Worm (Caenorhabditis elegans) whole organism, young adult: ENCODE results near the gene idpb-4.

Experiments used
- B0019.2 ChIP-seq: fragments of 200-800 bp; sonication (Bioruptor generic); conservative IDR thresholded peaks from 2 replicates; pipeline ENCODE4 v1.3.6; 2022; ENCODE audit warnings: missing genetic modification reagents, missing genetic modification characterization, missing compliant biosample characterization
- B0261.1 ChIP-seq: sonication (generic microtip); optimal IDR thresholded peaks from 2 replicates; lab custom pipeline; 2016; ENCODE audit warnings: mild to moderate bottlenecking, missing genetic modification characterization, moderate library complexity, missing compliant biosample characterization
- B0336.3 ChIP-seq: fragments of 200-800 bp; sonication (Bioruptor generic); IDR thresholded peaks from 2 replicates; pipeline ENCODE4 v1.3.6; 2022; ENCODE audit warnings: missing genetic modification characterization, missing compliant biosample characterization
- C06A6.2 ChIP-seq: fragments of 200-800 bp; sonication (Bioruptor generic); conservative IDR thresholded peaks from 2 replicates; pipeline ENCODE4 v1.3.6; 2022; ENCODE audit warnings: missing genetic modification characterization, missing compliant biosample characterization
- F22D6.2 ChIP-seq: sonication (generic microtip); optimal IDR thresholded peaks from 2 replicates; lab custom pipeline; 2016; ENCODE audit warnings: mild to moderate bottlenecking, missing genetic modification characterization, missing compliant biosample characterization
- K11D2.4 ChIP-seq: fragments of 200-800 bp; sonication (Bioruptor generic); IDR thresholded peaks from 2 replicates; pipeline ENCODE4 v1.3.6; 2022; ENCODE audit warnings: missing genetic modification reagents, missing genetic modification characterization, missing compliant biosample characterization
- Y53F4B.3 ChIP-seq: fragments of 200-800 bp; sonication (Bioruptor generic); IDR thresholded peaks from 2 replicates; pipeline ENCODE4 v1.3.6; 2022; ENCODE audit warnings: missing genetic modification reagents, missing genetic modification characterization, missing compliant biosample characterization
- Y53G8AR.9 ChIP-seq: fragments of 200-800 bp; sonication (Bioruptor generic); conservative IDR thresholded peaks from 2 replicates; pipeline ENCODE4 v1.3.6; 2022; ENCODE audit warnings: missing genetic modification reagents, missing genetic modification characterization, missing compliant biosample characterization
- Y79H2A.3 ChIP-seq: fragments of 200-800 bp; sonication (Bioruptor generic); conservative IDR thresholded peaks from 2 replicates; pipeline ENCODE4 v1.3.6; 2022; ENCODE audit warnings: missing genetic modification reagents, missing genetic modification characterization, missing compliant biosample characterization
- ZK185.1 ChIP-seq: sonication (generic microtip); optimal IDR thresholded peaks from 2 replicates; lab custom pipeline; 2016; ENCODE audit warnings: mild to moderate bottlenecking, missing genetic modification characterization, missing compliant biosample characterization; ENCODE audit not compliant: poor library complexity, severe bottlenecking
- cebp-1 ChIP-seq, 2 experiments: fragments of 200-800 bp in 1 of 2; sonication (Bioruptor generic) in 1 of 2; sonication (generic microtip) in 1 of 2; IDR thresholded peaks in 1 of 2; optimal IDR thresholded peaks in 1 of 2; 2 replicates each; pipeline versions ENCODE4 v1.3.6 to Lab custom; 2017 to 2022; ENCODE audit warnings: missing compliant biosample characterization in 2 of 2, missing genetic modification characterization in 2 of 2, mild to moderate bottlenecking in 1 of 2, missing genetic modification reagents in 1 of 2, moderate library complexity in 1 of 2
- ceh-79 ChIP-seq: sonication (generic microtip); optimal IDR thresholded peaks from 2 replicates; lab custom pipeline; 2017; ENCODE audit warnings: mild to moderate bottlenecking, missing genetic modification characterization, missing compliant biosample characterization
- chd-7 ChIP-seq: sonication (generic microtip); optimal IDR thresholded peaks from 2 replicates; lab custom pipeline; 2016; ENCODE audit warnings: mild to moderate bottlenecking, missing genetic modification characterization, moderate library complexity, missing compliant biosample characterization
- die-1 ChIP-seq: sonication (generic microtip); optimal IDR thresholded peaks from 2 replicates; lab custom pipeline; 2016; ENCODE audit warnings: missing genotype, mild to moderate bottlenecking, missing genetic modification characterization, missing compliant biosample characterization
- dpl-1 ChIP-seq: fragments of 150-350 bp; optimal IDR thresholded peaks from 2 replicates; lab custom pipeline; 2014; ENCODE audit warnings: missing biosample characterization, missing genetic modification reagents, missing genetic modification characterization
- egrh-3 ChIP-seq: fragments of 200-800 bp; sonication (Bioruptor generic); IDR thresholded peaks from 2 replicates; pipeline ENCODE4 v1.3.6; 2022; ENCODE audit warnings: missing genetic modification reagents, missing genetic modification characterization, missing compliant biosample characterization
- ekl-4 ChIP-seq: fragments of 200-800 bp; sonication (Bioruptor generic); IDR thresholded peaks from 2 replicates; pipeline ENCODE4 v1.3.6; 2022; ENCODE audit warnings: missing genetic modification reagents, missing genetic modification characterization, missing compliant biosample characterization
- hsf-1 ChIP-seq: fragments of 200-800 bp; sonication (Bioruptor generic); IDR thresholded peaks from 2 replicates; pipeline ENCODE4 v1.3.6; 2022; ENCODE audit warnings: missing genetic modification reagents, missing genetic modification characterization, missing compliant biosample characterization
- lag-1 ChIP-seq: fragments of 200-800 bp; sonication (Bioruptor generic); IDR thresholded peaks from 2 replicates; pipeline ENCODE4 v1.3.6; 2022; ENCODE audit warnings: missing genetic modification reagents, missing genetic modification characterization, missing compliant biosample characterization
- let-607 ChIP-seq, 2 experiments: fragments of 200-800 bp in 1 of 2; sonication (Bioruptor generic) in 1 of 2; sonication (generic microtip) in 1 of 2; optimal IDR thresholded peaks; 2 replicates each; lab custom pipeline; 2016 to 2018; ENCODE audit warnings: mild to moderate bottlenecking in 2 of 2, missing compliant biosample characterization in 2 of 2, missing genetic modification characterization in 2 of 2, moderate library complexity in 2 of 2, missing genotype in 1 of 2
- lin-26 ChIP-seq: fragments of 200-800 bp; sonication (Bioruptor generic); IDR thresholded peaks from 2 replicates; pipeline ENCODE4 v1.3.6; 2022; ENCODE audit warnings: missing genetic modification reagents, missing genetic modification characterization, missing compliant biosample characterization
- lin-40 ChIP-seq: sonication (generic microtip); optimal IDR thresholded peaks from 2 replicates; lab custom pipeline; 2016; ENCODE audit warnings: missing genetic modification characterization, mild to moderate bottlenecking, missing compliant biosample characterization, missing genotype, missing genetic modification reagents
- lin-54 ChIP-seq: fragments of 200-800 bp; sonication (Bioruptor generic); optimal IDR thresholded peaks from 2 replicates; lab custom pipeline; 2018; ENCODE audit warnings: mild to moderate bottlenecking, missing genetic modification characterization, missing compliant biosample characterization
- lir-1 ChIP-seq: fragments of 200-800 bp; sonication (Bioruptor generic); conservative IDR thresholded peaks from 2 replicates; pipeline ENCODE4 v1.3.6; 2022; ENCODE audit warnings: missing genetic modification reagents, missing genetic modification characterization, missing compliant biosample characterization
- madf-3 ChIP-seq: fragments of 200-800 bp; sonication (Bioruptor generic); IDR thresholded peaks from 2 replicates; pipeline ENCODE4 v1.3.6; 2022; ENCODE audit warnings: missing genetic modification reagents, missing genetic modification characterization, missing compliant biosample characterization
- mcd-1 ChIP-seq: fragments of 200-800 bp; sonication (Bioruptor generic); IDR thresholded peaks from 2 replicates; pipeline ENCODE4 v1.3.6; 2022; ENCODE audit warnings: missing genetic modification reagents, missing genetic modification characterization, missing compliant biosample characterization
- mel-28 ChIP-seq: sonication (generic microtip); optimal IDR thresholded peaks from 2 replicates; lab custom pipeline; 2016; ENCODE audit warnings: borderline replicate concordance, mild to moderate bottlenecking, missing genetic modification characterization, missing compliant biosample characterization
- nfya-1 ChIP-seq: sonication (generic microtip); optimal IDR thresholded peaks from 2 replicates; lab custom pipeline; 2017; ENCODE audit warnings: antibody characterized with exemption, missing compliant biosample characterization, missing genetic modification characterization, borderline replicate concordance; ENCODE audit not compliant: insufficient read depth
- nfya-2 ChIP-seq: fragments of 200-800 bp; sonication (Bioruptor generic); IDR thresholded peaks from 2 replicates; pipeline ENCODE4 v1.3.6; 2022; ENCODE audit warnings: missing genetic modification reagents, missing genetic modification characterization, missing compliant biosample characterization
- nfyb-1 ChIP-seq: fragments of 200-800 bp; sonication (Bioruptor generic); IDR thresholded peaks from 2 replicates; pipeline ENCODE4 v1.3.6; 2022; ENCODE audit warnings: missing genetic modification reagents, missing genetic modification characterization, missing compliant biosample characterization
- nhr-80 ChIP-seq: sonication (generic microtip); optimal IDR thresholded peaks from 2 replicates; lab custom pipeline; 2016; ENCODE audit warnings: missing genetic modification characterization, missing compliant biosample characterization
- nhr-90 ChIP-seq: sonication (generic microtip); optimal IDR thresholded peaks from 2 replicates; lab custom pipeline; 2016; ENCODE audit warnings: missing genotype, mild to moderate bottlenecking, missing genetic modification characterization, missing compliant biosample characterization
- snpc-3.4 ChIP-seq: sonication (generic microtip); optimal IDR thresholded peaks from 2 replicates; lab custom pipeline; 2017; ENCODE audit warnings: missing genetic modification characterization, mild to moderate bottlenecking, missing compliant biosample characterization, antibody characterized with exemption, moderate library complexity, missing genotype, missing genetic modification reagents
- somi-1 ChIP-seq: fragments of 200-800 bp; sonication (Bioruptor generic); optimal IDR thresholded peaks from 2 replicates; lab custom pipeline; 2018; ENCODE audit warnings: mild to moderate bottlenecking, missing genetic modification characterization, missing compliant biosample characterization
- tlf-1 ChIP-seq: fragments of 200-800 bp; sonication (Bioruptor generic); optimal IDR thresholded peaks from 2 replicates; lab custom pipeline; 2018; ENCODE audit warnings: mild to moderate bottlenecking, missing genetic modification characterization, missing compliant biosample characterization
- zim-3 ChIP-seq: sonication (generic microtip); optimal IDR thresholded peaks from 2 replicates; lab custom pipeline; 2017; ENCODE audit warnings: mild to moderate bottlenecking, missing genetic modification characterization, moderate library complexity, missing compliant biosample characterization
- ztf-18 ChIP-seq: sonication (generic microtip); optimal IDR thresholded peaks from 2 replicates; lab custom pipeline; 2016; ENCODE audit warnings: missing genotype, mild to moderate bottlenecking, missing genetic modification characterization, missing compliant biosample characterization
- ztf-26 ChIP-seq: sonication (generic microtip); optimal IDR thresholded peaks from 2 replicates; lab custom pipeline; 2017; ENCODE audit warnings: missing genetic modification characterization, missing compliant biosample characterization
- ztf-6 ChIP-seq: fragments of 200-800 bp; sonication (Bioruptor generic); IDR thresholded peaks from 2 replicates; pipeline ENCODE4 v1.3.6; 2022; ENCODE audit warnings: missing genetic modification reagents, missing genetic modification characterization, missing compliant biosample characterization

The idpb-4 gene

ce11 chrII:8743379-8744173, 6.2 kb upstream of the idpb-4 start, which contains the start of gene mak-1 (continued):
- TF ChIP-seq ZK185.1 = no peak
- TF ChIP-seq nhr-90 (tag; lab: Kevin White, UChicago) = no peak
- peak; percentile 31 for TF ChIP-seq nhr-80 (tag; lab: Kevin White, UChicago)
- TF ChIP-seq ceh-79 (tag; lab: Kevin White, UChicago) = no peak
- peak in 1 of 2 experiments; percentile 29 for TF ChIP-seq let-607 (tag; optimal IDR thresholded peaks at IDR 0.05; lab: Kevin White, UChicago)
- TF ChIP-seq ztf-6 (GFP tag; lab: Robert Waterston, UW) = no peak
- TF ChIP-seq dpl-1 (GFP tag; lab: Kevin White, UChicago) = no peak
- no peak for TF ChIP-seq nfya-2

ce11 chrII:8742972-8743371, 5.6 kb upstream of the idpb-4 start:
- TF ChIP-seq B0261.1 = no peak
- TF ChIP-seq ztf-18 (tag; lab: Kevin White, UChicago) = peak; percentile 41
- TF ChIP-seq snpc-3.4 (tag; lab: Kevin White, UChicago) = peak; percentile 2
- TF ChIP-seq lag-1 (GFP tag; lab: Robert Waterston, UW) = no peak

ce11 chrII:8742006-8742847, 4.9 kb upstream of the idpb-4 start:
- TF ChIP-seq egrh-3 (GFP tag; lab: Robert Waterston, UW) = no peak
- TF ChIP-seq lir-1 (GFP tag; lab: Robert Waterston, UW) = 0 out of 2 replicates have a peak, but pooled peaks have one; percentile 6
- peak; percentile 26; the same call in 1 of the 2 replicates for TF ChIP-seq nfyb-1 (GFP tag; lab: Robert Waterston, UW)
- 0 out of 2 replicates have a peak, but pooled peaks have one; percentile 44 for TF ChIP-seq hsf-1 (GFP tag; lab: Robert Waterston, UW)
- TF ChIP-seq B0336.3 (GFP tag; lab: Robert Waterston, UW) = peak; percentile 62
- peak; percentile 72 for TF ChIP-seq lin-40 (tag; lab: Kevin White, UChicago)
- TF ChIP-seq mcd-1 (GFP tag; lab: Robert Waterston, UW) = 0 out of 2 replicates have a peak, but pooled peaks have one; percentile 21
- 0 out of 2 replicates have a peak, but pooled peaks have one; percentile 14 for TF ChIP-seq cebp-1 (GFP tag; IDR thresholded peaks at IDR 0.05; lab: Robert Waterston, UW)
- TF ChIP-seq cebp-1 (tag; optimal IDR thresholded peaks at IDR 0.05; lab: Kevin White, UChicago) = peak; percentile 41
- no peak for TF ChIP-seq Y53G8AR.9 (GFP tag; lab: Robert Waterston, UW)
- TF ChIP-seq F22D6.2 (tag; lab: Kevin White, UChicago) = peak; percentile 45
- no peak for TF ChIP-seq zim-3 (tag; lab: Kevin White, UChicago)
- TF ChIP-seq die-1 (tag; lab: Kevin White, UChicago) = peak; percentile 39
- TF ChIP-seq Y53F4B.3 = no peak
- no peak for TF ChIP-seq Y79H2A.3 (GFP tag; lab: Robert Waterston, UW)
- peak; percentile 34 for TF ChIP-seq nhr-90 (tag; lab: Kevin White, UChicago)
- TF ChIP-seq lag-1 (GFP tag; lab: Robert Waterston, UW) = 0 out of 2 replicates have a peak, but pooled peaks have one; percentile 41
- peak; percentile 75 for TF ChIP-seq lin-26 (GFP tag; lab: Robert Waterston, UW)
- TF ChIP-seq let-607 (tag; optimal IDR thresholded peaks at IDR 0.05; lab: Kevin White, UChicago) = peak in 1 of 2 experiments; percentile 22
- 0 out of 2 replicates have a peak, but pooled peaks have one; percentile 21 for TF ChIP-seq madf-3 (GFP tag; lab: Robert Waterston, UW)
- TF ChIP-seq tlf-1 (GFP tag; lab: Kevin White, UChicago) = peak; percentile 33
- TF ChIP-seq B0019.2 (GFP tag; lab: Robert Waterston, UW) = no peak
- peak; percentile 16 for TF ChIP-seq nhr-80 (tag; lab: Kevin White, UChicago)
- peak; percentile 88 for TF ChIP-seq somi-1 (GFP tag; lab: Kevin White, UChicago)
- TF ChIP-seq ztf-26 (tag; lab: Kevin White, UChicago) = peak; percentile 80
- TF ChIP-seq chd-7 (tag; lab: Kevin White, UChicago) = peak; percentile 67
- TF ChIP-seq mel-28 = no peak
- TF ChIP-seq C06A6.2 (GFP tag; lab: Robert Waterston, UW) = peak; percentile 70
- no peak for TF ChIP-seq lin-54
- TF ChIP-seq ekl-4 (GFP tag; lab: Robert Waterston, UW) = 0 out of 2 replicates have a peak, but pooled peaks have one; percentile 19
- TF ChIP-seq K11D2.4 (GFP tag; lab: Robert Waterston, UW) = peak; percentile 67
- no peak for TF ChIP-seq nfya-1 (tag; lab: Kevin White, UChicago)
